Worm (Caenorhabditis elegans) whole organism, mixed stage, embryonic: ENCODE measurements around the gene nprl-2.

ENCODE experiments used
- blmp-1 ChIP-seq: fragments of 150-350 bp; optimal IDR thresholded peaks from 2 replicates; lab custom pipeline; 2014; ENCODE audit warnings: missing biosample characterization, missing genetic modification characterization
- ces-1 ChIP-seq: fragments of 150-350 bp; optimal IDR thresholded peaks from 2 replicates; lab custom pipeline; 2014; ENCODE audit warnings: missing biosample characterization, missing genetic modification reagents, missing genetic modification characterization
- cnd-1 ChIP-seq: fragments of 200-800 bp; sonication (Bioruptor generic); optimal IDR thresholded peaks from 2 replicates; lab custom pipeline; 2018; ENCODE audit warnings: mild to moderate bottlenecking, missing genetic modification characterization, missing compliant biosample characterization
- elt-3 ChIP-seq: fragments of 150-350 bp; optimal IDR thresholded peaks from 2 replicates; lab custom pipeline; 2014; ENCODE audit warnings: missing biosample characterization, missing genetic modification characterization
- mep-1 ChIP-seq: fragments of 150-350 bp; optimal IDR thresholded peaks from 2 replicates; lab custom pipeline; 2017; ENCODE audit warnings: missing biosample characterization, missing genetic modification reagents, missing genetic modification characterization, inconsistent platforms
- pha-4 ChIP-seq: fragments of 150-350 bp; optimal IDR thresholded peaks from 2 replicates; lab custom pipeline; 2018; ENCODE audit warnings: missing biosample characterization, missing genetic modification reagents, missing genetic modification characterization
- unc-39 ChIP-seq: fragments of 150-350 bp; optimal IDR thresholded peaks from 2 replicates; lab custom pipeline; 2014; ENCODE audit warnings: missing biosample characterization, missing genetic modification characterization
- unc-62 ChIP-seq: fragments of 150-350 bp; optimal IDR thresholded peaks from 2 replicates; lab custom pipeline; 2014; ENCODE audit warnings: missing biosample characterization, missing genetic modification reagents, missing genetic modification characterization
- ztf-11 ChIP-seq: fragments of 150-350 bp; optimal IDR thresholded peaks from 2 replicates; lab custom pipeline; 2014; ENCODE audit warnings: missing biosample characterization, missing genetic modification characterization

- TF ChIP-seq elt-3 (no peak), blmp-1 (tag; lab: Kevin White, UChicago) (no peak), mep-1 (no peak), ztf-11 (no peak), unc-39 (tag; lab: Kevin White, UChicago) (no peak), unc-62 (GFP tag; lab: Kevin White, UChicago) (no peak), ces-1 (GFP tag; lab: Kevin White, UChicago) (peak; percentile 61), pha-4 (tag; lab: Kevin White, UChicago) (no peak), cnd-1 (tag; lab: Kevin White, UChicago) (no peak)
Observed at ce11 chrIV:7588631-7589030, 32.0 kb downstream of the nprl-2 start, which contains the start of gene cla-1.
